Worm (Caenorhabditis elegans) whole organism, L1 larva: ENCODE results near the gene F31E8.5.

Experiments
- mdl-1 ChIP-seq, 2 experiments: fragments of 150-350 bp; optimal IDR thresholded peaks; 2 replicates each; lab custom pipeline; 2014 to 2017; ENCODE audit warnings: missing biosample characterization in 2 of 2, missing genetic modification characterization in 2 of 2, inconsistent platforms in 1 of 2
- nhr-11 ChIP-seq: fragments of 150-350 bp; optimal IDR thresholded peaks from 2 replicates; lab custom pipeline; 2014; ENCODE audit warnings: missing biosample characterization, missing genetic modification characterization
- nhr-77 ChIP-seq: fragments of 150-350 bp; optimal IDR thresholded peaks from 2 replicates; lab custom pipeline; 2014; ENCODE audit warnings: missing biosample characterization, missing genetic modification characterization

- peak in 1 of 2 experiments; percentile 44 for TF ChIP-seq mdl-1 (tag; optimal IDR thresholded peaks at IDR 0.05; lab: Kevin White, UChicago)
- no peak for TF ChIP-seq nhr-77 (tag; lab: Kevin White, UChicago)
- peak; percentile 14 for TF ChIP-seq nhr-11
Measured at ce11 chrII:6822347-6822746, 15.3 kb upstream of the F31E8.5 start.
